Worm (Caenorhabditis elegans) whole organism, young adult: Measurements from ENCODE around the gene pid-5.

Source experiments
- B0035.1 ChIP-seq: sonication (generic microtip); optimal IDR thresholded peaks from 2 replicates; lab custom pipeline; 2016; ENCODE audit warnings: missing genetic modification characterization, mild to moderate bottlenecking, missing compliant biosample characterization, missing genotype, missing genetic modification reagents
- B0261.1 ChIP-seq: sonication (generic microtip); optimal IDR thresholded peaks from 2 replicates; lab custom pipeline; 2016; ENCODE audit warnings: mild to moderate bottlenecking, missing genetic modification characterization, moderate library complexity, missing compliant biosample characterization
- B0336.3 ChIP-seq: fragments of 200-800 bp; sonication (Bioruptor generic); IDR thresholded peaks from 2 replicates; pipeline ENCODE4 v1.3.6; 2022; ENCODE audit warnings: missing genetic modification characterization, missing compliant biosample characterization
- F23B12.7 ChIP-seq: sonication (generic microtip); optimal IDR thresholded peaks from 2 replicates; lab custom pipeline; 2017; ENCODE audit warnings: missing genetic modification characterization, mild to moderate bottlenecking, missing compliant biosample characterization, antibody characterized with exemption, moderate library complexity; ENCODE audit not compliant: insufficient read depth
- F49E8.2 ChIP-seq: sonication (generic microtip); optimal IDR thresholded peaks from 3 replicates; lab custom pipeline; 2017; ENCODE audit warnings: missing genetic modification characterization, mild to moderate bottlenecking, missing compliant biosample characterization, antibody characterized with exemption, moderate library complexity; ENCODE audit not compliant: insufficient read depth
- F55B11.4 ChIP-seq: sonication (generic microtip); optimal IDR thresholded peaks from 2 replicates; lab custom pipeline; 2016; ENCODE audit warnings: missing compliant biosample characterization, missing genetic modification characterization, borderline replicate concordance; ENCODE audit not compliant: insufficient read depth
- T07F8.4 ChIP-seq: sonication (generic microtip); optimal IDR thresholded peaks from 2 replicates; lab custom pipeline; 2016; ENCODE audit warnings: mild to moderate bottlenecking, missing genetic modification characterization, moderate library complexity, missing compliant biosample characterization
- T26A5.8 ChIP-seq: sonication (generic microtip); optimal IDR thresholded peaks from 2 replicates; lab custom pipeline; 2016; ENCODE audit warnings: missing genetic modification characterization, missing compliant biosample characterization
- Y53F4B.3 ChIP-seq: fragments of 200-800 bp; sonication (Bioruptor generic); IDR thresholded peaks from 2 replicates; pipeline ENCODE4 v1.3.6; 2022; ENCODE audit warnings: missing genetic modification reagents, missing genetic modification characterization, missing compliant biosample characterization
- Y67H2A.10 ChIP-seq: fragments of 200-800 bp; sonication (Bioruptor generic); conservative IDR thresholded peaks from 2 replicates; pipeline ENCODE4 v1.3.6; 2022; ENCODE audit warnings: missing genetic modification reagents, missing genetic modification characterization, missing compliant biosample characterization
- ZK185.1 ChIP-seq: sonication (generic microtip); optimal IDR thresholded peaks from 2 replicates; lab custom pipeline; 2016; ENCODE audit warnings: mild to moderate bottlenecking, missing genetic modification characterization, missing compliant biosample characterization; ENCODE audit not compliant: poor library complexity, severe bottlenecking
- aptf-3 ChIP-seq: fragments of 200-800 bp; sonication (Bioruptor generic); IDR thresholded peaks from 2 replicates; pipeline ENCODE4 v1.3.6; 2022; ENCODE audit warnings: missing genetic modification characterization, missing compliant biosample characterization
- atf-7 ChIP-seq: sonication (generic microtip); optimal IDR thresholded peaks from 2 replicates; lab custom pipeline; 2017; ENCODE audit warnings: mild to moderate bottlenecking, missing genetic modification characterization, missing compliant biosample characterization
- athp-1 ChIP-seq: sonication (generic microtip); optimal IDR thresholded peaks from 2 replicates; lab custom pipeline; 2017; ENCODE audit warnings: mild to moderate bottlenecking, missing genetic modification characterization, missing compliant biosample characterization
- attf-3 ChIP-seq: fragments of 200-800 bp; sonication (Bioruptor generic); conservative IDR thresholded peaks from 2 replicates; pipeline ENCODE4 v1.3.6; 2022; ENCODE audit warnings: missing genetic modification reagents, missing genetic modification characterization, missing compliant biosample characterization
- attf-5 ChIP-seq: fragments of 200-800 bp; sonication (Bioruptor generic); optimal IDR thresholded peaks from 2 replicates; lab custom pipeline; 2018; ENCODE audit warnings: mild to moderate bottlenecking, missing genetic modification characterization, missing compliant biosample characterization
- attf-6 ChIP-seq: fragments of 200-800 bp; sonication (Bioruptor generic); IDR thresholded peaks from 2 replicates; pipeline ENCODE4 v1.3.6; 2022; ENCODE audit warnings: missing genetic modification reagents, missing genetic modification characterization, missing compliant biosample characterization
- bed-2 ChIP-seq: fragments of 200-800 bp; sonication (Bioruptor generic); IDR thresholded peaks from 2 replicates; pipeline ENCODE4 v1.3.6; 2022; ENCODE audit warnings: missing genetic modification reagents, missing genetic modification characterization, missing compliant biosample characterization
- cebp-2 ChIP-seq: fragments of 200-800 bp; sonication (Bioruptor generic); IDR thresholded peaks from 2 replicates; pipeline ENCODE4 v1.3.6; 2022; ENCODE audit warnings: missing genetic modification characterization, missing compliant biosample characterization
- ceh-40 ChIP-seq: fragments of 200-800 bp; sonication (Bioruptor generic); IDR thresholded peaks from 2 replicates; pipeline ENCODE4 v1.3.6; 2022; ENCODE audit warnings: missing genetic modification characterization, missing compliant biosample characterization
- ceh-91 ChIP-seq: fragments of 200-800 bp; sonication (Bioruptor generic); IDR thresholded peaks from 2 replicates; pipeline ENCODE4 v1.3.6; 2022; ENCODE audit warnings: missing genetic modification reagents, missing genetic modification characterization, missing compliant biosample characterization
- dox-1 ChIP-seq: fragments of 200-800 bp; sonication (Bioruptor generic); IDR thresholded peaks from 2 replicates; pipeline ENCODE4 v1.3.6; 2022; ENCODE audit warnings: missing genetic modification reagents, missing genetic modification characterization, missing compliant biosample characterization
- dpl-1 ChIP-seq: fragments of 150-350 bp; optimal IDR thresholded peaks from 2 replicates; lab custom pipeline; 2014; ENCODE audit warnings: missing biosample characterization, missing genetic modification reagents, missing genetic modification characterization
- egrh-3 ChIP-seq: fragments of 200-800 bp; sonication (Bioruptor generic); IDR thresholded peaks from 2 replicates; pipeline ENCODE4 v1.3.6; 2022; ENCODE audit warnings: missing genetic modification reagents, missing genetic modification characterization, missing compliant biosample characterization
- fkh-3 ChIP-seq: sonication (generic microtip); optimal IDR thresholded peaks from 2 replicates; lab custom pipeline; 2016; ENCODE audit warnings: mild to moderate bottlenecking, missing genetic modification characterization, missing compliant biosample characterization
- gei-17 ChIP-seq: fragments of 200-800 bp; sonication (Bioruptor generic); optimal IDR thresholded peaks from 2 replicates; lab custom pipeline; 2018; ENCODE audit warnings: mild to moderate bottlenecking, missing genetic modification characterization, missing compliant biosample characterization
- hsf-1 ChIP-seq: fragments of 200-800 bp; sonication (Bioruptor generic); IDR thresholded peaks from 2 replicates; pipeline ENCODE4 v1.3.6; 2022; ENCODE audit warnings: missing genetic modification reagents, missing genetic modification characterization, missing compliant biosample characterization
- lag-1 ChIP-seq: fragments of 200-800 bp; sonication (Bioruptor generic); IDR thresholded peaks from 2 replicates; pipeline ENCODE4 v1.3.6; 2022; ENCODE audit warnings: missing genetic modification reagents, missing genetic modification characterization, missing compliant biosample characterization
- let-607 ChIP-seq, 2 experiments: fragments of 200-800 bp in 1 of 2; sonication (Bioruptor generic) in 1 of 2; sonication (generic microtip) in 1 of 2; optimal IDR thresholded peaks; 2 replicates each; lab custom pipeline; 2016 to 2018; ENCODE audit warnings: mild to moderate bottlenecking in 2 of 2, missing compliant biosample characterization in 2 of 2, missing genetic modification characterization in 2 of 2, moderate library complexity in 2 of 2, missing genotype in 1 of 2
- lin-26 ChIP-seq: fragments of 200-800 bp; sonication (Bioruptor generic); IDR thresholded peaks from 2 replicates; pipeline ENCODE4 v1.3.6; 2022; ENCODE audit warnings: missing genetic modification reagents, missing genetic modification characterization, missing compliant biosample characterization
- lin-40 ChIP-seq: sonication (generic microtip); optimal IDR thresholded peaks from 2 replicates; lab custom pipeline; 2016; ENCODE audit warnings: missing genetic modification characterization, mild to moderate bottlenecking, missing compliant biosample characterization, missing genotype, missing genetic modification reagents
- lir-1 ChIP-seq: fragments of 200-800 bp; sonication (Bioruptor generic); conservative IDR thresholded peaks from 2 replicates; pipeline ENCODE4 v1.3.6; 2022; ENCODE audit warnings: missing genetic modification reagents, missing genetic modification characterization, missing compliant biosample characterization
- lsl-1 ChIP-seq: fragments of 200-800 bp; sonication (Bioruptor generic); optimal IDR thresholded peaks from 2 replicates; lab custom pipeline; 2018; ENCODE audit warnings: mild to moderate bottlenecking, missing genetic modification characterization, moderate library complexity, missing compliant biosample characterization
- madf-8 ChIP-seq: fragments of 200-800 bp; sonication (Bioruptor generic); conservative IDR thresholded peaks from 2 replicates; pipeline ENCODE4 v1.3.6; 2022; ENCODE audit warnings: missing genetic modification reagents, missing genetic modification characterization, missing compliant biosample characterization
- mcd-1 ChIP-seq: fragments of 200-800 bp; sonication (Bioruptor generic); IDR thresholded peaks from 2 replicates; pipeline ENCODE4 v1.3.6; 2022; ENCODE audit warnings: missing genetic modification reagents, missing genetic modification characterization, missing compliant biosample characterization
- rec-8 ChIP-seq, 2 experiments: sonication (generic microtip); optimal IDR thresholded peaks; 2 replicates each; lab custom pipeline; 2016; ENCODE audit warnings: mild to moderate bottlenecking in 2 of 2, missing genetic modification characterization in 2 of 2, missing genetic modification reagents in 2 of 2, missing genotype in 2 of 2, missing biosample characterization in 1 of 2, missing compliant biosample characterization in 1 of 2, moderate library complexity in 1 of 2
- repo-1 ChIP-seq: sonication (generic microtip); optimal IDR thresholded peaks from 2 replicates; lab custom pipeline; 2017; ENCODE audit warnings: mild to moderate bottlenecking, missing genetic modification characterization, missing compliant biosample characterization
- sdz-38 ChIP-seq: sonication (generic microtip); optimal IDR thresholded peaks from 2 replicates; lab custom pipeline; 2016; ENCODE audit warnings: missing genotype, missing genetic modification characterization, missing compliant biosample characterization
- sea-2 ChIP-seq: fragments of 200-800 bp; sonication (Bioruptor generic); IDR thresholded peaks from 2 replicates; pipeline ENCODE4 v1.3.6; 2022; ENCODE audit warnings: missing genetic modification characterization, missing compliant biosample characterization
- snpc-1.1 ChIP-seq: sonication (generic microtip); optimal IDR thresholded peaks from 2 replicates; lab custom pipeline; 2017; ENCODE audit warnings: missing genetic modification characterization, mild to moderate bottlenecking, missing compliant biosample characterization, antibody characterized with exemption, moderate library complexity, missing genotype, missing genetic modification reagents; ENCODE audit not compliant: insufficient read depth
- snpc-1.3 ChIP-seq: sonication (generic microtip); optimal IDR thresholded peaks from 2 replicates; lab custom pipeline; 2017; ENCODE audit warnings: missing genetic modification characterization, mild to moderate bottlenecking, missing compliant biosample characterization, antibody characterized with exemption, moderate library complexity, missing genotype, missing genetic modification reagents; ENCODE audit not compliant: insufficient read depth
- snpc-4 ChIP-seq, 5 experiments: fragments of 150-350 bp in 1 of 5; sonication (generic microtip) in 4 of 5; optimal IDR thresholded peaks; 2 replicates each; lab custom pipeline; 2014 to 2018; ENCODE audit warnings: missing genetic modification characterization in 5 of 5, missing biosample characterization in 3 of 5, antibody characterized with exemption in 2 of 5, mild to moderate bottlenecking in 2 of 5, missing compliant biosample characterization in 2 of 5, missing genotype in 2 of 5, moderate library complexity in 2 of 5, missing genetic modification reagents in 1 of 5
- tbx-9 ChIP-seq: sonication (generic microtip); optimal IDR thresholded peaks from 2 replicates; lab custom pipeline; 2016; ENCODE audit warnings: borderline replicate concordance, missing genetic modification characterization, inconsistent platforms, missing compliant biosample characterization
- tlf-1 ChIP-seq: fragments of 200-800 bp; sonication (Bioruptor generic); optimal IDR thresholded peaks from 2 replicates; lab custom pipeline; 2018; ENCODE audit warnings: mild to moderate bottlenecking, missing genetic modification characterization, missing compliant biosample characterization
- ztf-18 ChIP-seq: sonication (generic microtip); optimal IDR thresholded peaks from 2 replicates; lab custom pipeline; 2016; ENCODE audit warnings: missing genotype, mild to moderate bottlenecking, missing genetic modification characterization, missing compliant biosample characterization
- ztf-22 ChIP-seq: fragments of 200-800 bp; sonication (Bioruptor generic); optimal IDR thresholded peaks from 2 replicates; lab custom pipeline; 2018; ENCODE audit warnings: mild to moderate bottlenecking, missing genetic modification characterization, moderate library complexity, missing compliant biosample characterization
- ztf-25 ChIP-seq: fragments of 200-800 bp; sonication (Bioruptor generic); IDR thresholded peaks from 2 replicates; pipeline ENCODE4 v1.3.6; 2022; ENCODE audit warnings: missing genetic modification reagents, missing genetic modification characterization, missing compliant biosample characterization

The pid-5 gene

DNA sequence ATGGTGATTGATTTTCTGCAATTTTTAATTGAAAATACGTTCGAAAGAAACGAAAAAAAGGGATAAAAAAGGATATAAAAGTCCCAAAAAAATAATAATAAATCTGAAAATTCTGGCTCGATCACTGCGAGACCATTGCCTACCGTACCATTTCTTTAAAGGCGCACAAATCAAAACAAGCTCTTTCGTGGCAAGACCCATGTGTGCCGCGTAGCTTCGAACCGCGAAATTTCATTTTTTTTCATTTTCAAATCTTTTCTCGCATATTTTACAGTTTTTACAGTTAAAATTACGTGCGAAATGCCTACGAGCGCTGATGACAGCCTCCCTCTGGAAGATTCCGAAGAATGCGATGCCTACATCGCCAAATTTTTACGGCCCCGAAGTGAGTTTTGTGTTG lies at the start of gene pid-5, which contains the start of gene coh-4:
Gene pid-5, plus strand, starts transcription at position 259 of the 400 bp plus-strand sequence.
Gene coh-4, minus strand, starts transcription at position 17 of the 400 bp plus-strand sequence.
- TF ChIP-seq egrh-3 (GFP tag; lab: Robert Waterston, UW) (no peak), attf-6 (GFP tag; lab: Robert Waterston, UW) (peak; percentile 69; the same call in 1 of the 2 replicates), cebp-2 (GFP tag; lab: Robert Waterston, UW) (no peak), B0336.3 (GFP tag; lab: Robert Waterston, UW) (peak; percentile 74), attf-5 (GFP tag; lab: Kevin White, UChicago) (no peak), bed-2 (GFP tag; lab: Robert Waterston, UW) (no peak), atf-7 (tag; lab: Kevin White, UChicago) (no peak), snpc-1.1 (tag; lab: Kevin White, UChicago) (peak; percentile 58), F49E8.2 (tag; lab: Kevin White, UChicago) (peak; percentile 83), F23B12.7 (tag; lab: Kevin White, UChicago) (peak; percentile 36), ztf-18 (tag; lab: Kevin White, UChicago) (no peak), aptf-3 (no peak), dox-1 (GFP tag; lab: Robert Waterston, UW) (peak; percentile 89), ZK185.1 (tag; lab: Kevin White, UChicago) (no peak), fkh-3 (tag; lab: Kevin White, UChicago) (no peak), ztf-25 (no peak), ztf-22 (GFP tag; lab: Kevin White, UChicago) (no peak), B0261.1 (tag; lab: Kevin White, UChicago) (no peak), T07F8.4 (tag; lab: Kevin White, UChicago) (no peak), tlf-1 (peak; percentile 75), rec-8 (tag; optimal IDR thresholded peaks at IDR 0.05; lab: Kevin White, UChicago) (no peak), snpc-1.3 (tag; lab: Kevin White, UChicago) (peak; percentile 81), athp-1 (peak; percentile 23), F55B11.4 (tag; lab: Kevin White, UChicago) (no peak), let-607 (tag; optimal IDR thresholded peaks at IDR 0.05; lab: Kevin White, UChicago) (no peak), sea-2 (no peak), dpl-1 (GFP tag; lab: Kevin White, UChicago) (peak; percentile 92), B0035.1 (tag; lab: Kevin White, UChicago) (no peak), snpc-4 (GFP tag; optimal IDR thresholded peaks at IDR 0.05; lab: Kevin White, UChicago) (peak; percentile 44), snpc-4 (tag; optimal IDR thresholded peaks at IDR 0.05; lab: Kevin White, UChicago) (peak in 2 of 4 experiments; percentile 57 to 66), lin-40 (tag; lab: Kevin White, UChicago) (no peak), mcd-1 (GFP tag; lab: Robert Waterston, UW) (peak; percentile 83), hsf-1 (peak; percentile 71), ceh-91 (GFP tag; lab: Robert Waterston, UW) (peak; percentile 94), Y67H2A.10 (GFP tag; lab: Robert Waterston, UW) (no peak), lin-26 (GFP tag; lab: Robert Waterston, UW) (no peak), sdz-38 (tag; lab: Kevin White, UChicago) (no peak), attf-3 (GFP tag; lab: Robert Waterston, UW) (0 out of 2 replicates have a peak, but pooled peaks have one; percentile 14), T26A5.8 (tag; lab: Kevin White, UChicago) (no peak), Y53F4B.3 (GFP tag; lab: Robert Waterston, UW) (no peak), gei-17 (no peak), lsl-1 (peak; percentile 99), lag-1 (no peak), madf-8 (GFP tag; lab: Robert Waterston, UW) (peak; percentile 95), tbx-9 (tag; lab: Kevin White, UChicago) (no peak), ceh-40 (GFP tag; lab: Robert Waterston, UW) (no peak), repo-1 (no peak), lir-1 (GFP tag; lab: Robert Waterston, UW) (peak; percentile 24; the same call in 1 of the 2 replicates)
